Fruit fly (Drosophila melanogaster) whole organism, embryonic: ENCODE measurements around the gene CG13978.

ENCODE experiments used
- Asciz ChIP-seq: fragments of 200-800 bp; sonication (Bioruptor generic); optimal IDR thresholded peaks from 2 replicates; lab custom pipeline; 2017; ENCODE audit warnings: missing biosample characterization, mild to moderate bottlenecking, missing genetic modification characterization, missing genetic modification reagents
- B-H2 ChIP-seq: fragments of 200-800 bp; sonication (Bioruptor generic); optimal IDR thresholded peaks from 2 replicates; lab custom pipeline; 2018; ENCODE audit warnings: missing biosample characterization, mild to moderate bottlenecking, missing genetic modification characterization
- Bgb ChIP-seq: fragments of 200-800 bp; sonication (Bioruptor generic); IDR thresholded peaks from 2 replicates; pipeline ENCODE4 v1.3.6; 2022; ENCODE audit warnings: missing biosample characterization, missing genetic modification characterization; ENCODE audit not compliant: partially characterized antibody
- CG10431 ChIP-seq: fragments of 200-800 bp; sonication (Bioruptor generic); optimal IDR thresholded peaks from 3 replicates; lab custom pipeline; 2018; ENCODE audit warnings: missing biosample characterization, mild to moderate bottlenecking, missing genetic modification characterization
- CG12219 ChIP-seq: fragments of 200-800 bp; sonication (Bioruptor generic); optimal IDR thresholded peaks from 3 replicates; lab custom pipeline; 2018; ENCODE audit warnings: missing biosample characterization, mild to moderate bottlenecking, missing genetic modification characterization
- CG14050 ChIP-seq: fragments of 200-800 bp; sonication (Bioruptor generic); IDR thresholded peaks from 3 replicates; pipeline ENCODE4 v1.3.6; 2022; ENCODE audit warnings: missing biosample characterization, missing genetic modification characterization
- CG1602 ChIP-seq: fragments of 200-800 bp; sonication (Bioruptor generic); optimal IDR thresholded peaks from 3 replicates; lab custom pipeline; 2016; ENCODE audit warnings: missing biosample characterization, missing genetic modification characterization
- CG17328 ChIP-seq: fragments of 200-800 bp; sonication (Bioruptor generic); IDR thresholded peaks from 2 replicates; pipeline ENCODE4 v1.3.6; 2022; ENCODE audit warnings: missing biosample characterization, missing genetic modification characterization
- CG17359 ChIP-seq: fragments of 200-800 bp; sonication (Bioruptor generic); optimal IDR thresholded peaks from 3 replicates; lab custom pipeline; 2018; ENCODE audit warnings: missing biosample characterization, mild to moderate bottlenecking, missing genetic modification characterization, moderate library complexity
- CG17829 ChIP-seq: fragments of 200-800 bp; optimal IDR thresholded peaks from 2 replicates; lab custom pipeline; 2019; ENCODE audit warnings: missing biosample characterization, mild to moderate bottlenecking, missing genetic modification characterization, moderate library complexity
- CG18011 ChIP-seq: fragments of 200-800 bp; sonication (Bioruptor generic); optimal IDR thresholded peaks from 2 replicates; lab custom pipeline; 2017; ENCODE audit warnings: missing biosample characterization, missing genetic modification characterization, mild to moderate bottlenecking, moderate library complexity, missing genotype
- CG2120 ChIP-seq: fragments of 200-800 bp; sonication (Bioruptor generic); optimal IDR thresholded peaks from 3 replicates; lab custom pipeline; 2016; ENCODE audit warnings: missing biosample characterization, missing genetic modification characterization
- CG2129 ChIP-seq: fragments of 200-800 bp; sonication (Bioruptor generic); IDR thresholded peaks from 2 replicates; pipeline ENCODE4 v1.3.6; 2022; ENCODE audit warnings: missing biosample characterization, missing genetic modification characterization; ENCODE audit not compliant: partially characterized antibody
- CG2199 ChIP-seq: fragments of 200-800 bp; sonication (Bioruptor generic); IDR thresholded peaks from 3 replicates; pipeline ENCODE4 v1.3.6; 2022; ENCODE audit warnings: missing biosample characterization, missing genetic modification characterization
- CG33557 ChIP-seq: fragments of 200-800 bp; sonication (Bioruptor generic); optimal IDR thresholded peaks from 2 replicates; lab custom pipeline; 2019; ENCODE audit warnings: missing biosample characterization, mild to moderate bottlenecking, missing genetic modification characterization, moderate library complexity
- CG34422 ChIP-seq: fragments of 200-800 bp; sonication (Bioruptor generic); IDR thresholded peaks from 3 replicates; pipeline ENCODE4 v1.3.6; 2022; ENCODE audit warnings: missing biosample characterization, missing genetic modification characterization
- CG42726 ChIP-seq: fragments of 200-800 bp; sonication (Bioruptor generic); IDR thresholded peaks from 2 replicates; pipeline ENCODE4 v1.3.6; 2022; ENCODE audit warnings: missing biosample characterization, missing genetic modification characterization; ENCODE audit not compliant: partially characterized antibody
- CG4730 ChIP-seq: fragments of 200-800 bp; sonication (Bioruptor generic); IDR thresholded peaks from 2 replicates; pipeline ENCODE4 v1.3.6; 2022; ENCODE audit warnings: missing biosample characterization, missing genetic modification characterization
- CG8924 ChIP-seq: fragments of 200-800 bp; optimal IDR thresholded peaks from 3 replicates; lab custom pipeline; 2019; ENCODE audit warnings: missing biosample characterization, mild to moderate bottlenecking, missing genetic modification characterization, moderate library complexity
- CG9932 ChIP-seq: fragments of 200-800 bp; sonication (Bioruptor generic); IDR thresholded peaks from 2 replicates; pipeline ENCODE4 v1.3.6; 2022; ENCODE audit warnings: missing biosample characterization, missing genetic modification characterization
- Camta ChIP-seq: fragments of 200-800 bp; sonication (Bioruptor generic); optimal IDR thresholded peaks from 2 replicates; lab custom pipeline; 2016; ENCODE audit warnings: missing biosample characterization, missing genetic modification characterization
- E2f2 ChIP-seq: fragments of 200-800 bp; sonication (Bioruptor generic); IDR thresholded peaks from 2 replicates; pipeline ENCODE4 v1.3.6; 2022; ENCODE audit warnings: missing biosample characterization, missing genetic modification characterization
- ERR ChIP-seq: fragments of 200-800 bp; sonication (Bioruptor generic); optimal IDR thresholded peaks from 2 replicates; lab custom pipeline; 2016; ENCODE audit warnings: missing biosample characterization, missing genetic modification characterization
- Eip74EF ChIP-seq, 2 experiments: fragments of 200-800 bp in 1 of 2; fragments of >200 bp in 1 of 2; sonication (Bioruptor generic) in 1 of 2; optimal IDR thresholded peaks; 2 replicates each; lab custom pipeline; 2017 to 2019; ENCODE audit warnings: missing biosample characterization in 2 of 2, missing genetic modification characterization in 2 of 2, mild to moderate bottlenecking in 1 of 2, moderate library complexity in 1 of 2
- Fer1 ChIP-seq: fragments of 200-800 bp; sonication (Bioruptor generic); optimal IDR thresholded peaks from 2 replicates; lab custom pipeline; 2017; ENCODE audit warnings: missing biosample characterization, mild to moderate bottlenecking, missing genetic modification characterization
- Meics ChIP-seq: fragments of 200-800 bp; sonication (Bioruptor generic); optimal IDR thresholded peaks from 2 replicates; lab custom pipeline; 2017; ENCODE audit warnings: missing biosample characterization, mild to moderate bottlenecking, missing genetic modification characterization
- NC2α ChIP-seq: fragments of 200-800 bp; sonication (Bioruptor generic); optimal IDR thresholded peaks from 2 replicates; lab custom pipeline; 2016; ENCODE audit warnings: missing biosample characterization, missing genetic modification characterization
- Ptx1 ChIP-seq: fragments of 200-800 bp; sonication (Bioruptor generic); IDR thresholded peaks from 2 replicates; pipeline ENCODE4 v1.3.6; 2022; ENCODE audit warnings: missing biosample characterization, missing genetic modification characterization
- Trl ChIP-seq, 3 experiments: fragments of >200 bp in 2 of 3; fragments of 200-800 bp in 1 of 3; sonication (Bioruptor generic) in 1 of 3; optimal IDR thresholded peaks; 2 replicates in 1 of 3; 3 replicates in 2 of 3; lab custom pipeline; 2016 to 2017; ENCODE audit warnings: missing biosample characterization in 1 of 3, missing genetic modification characterization in 1 of 3
- Usf ChIP-seq: fragments of 200-800 bp; sonication (Bioruptor generic); optimal IDR thresholded peaks from 2 replicates; lab custom pipeline; 2017; ENCODE audit warnings: missing genotype, missing biosample characterization, missing genetic modification characterization
- Xrp1 ChIP-seq: fragments of 200-800 bp; sonication (Bioruptor generic); IDR thresholded peaks from 2 replicates; pipeline ENCODE4 v1.3.6; 2022; ENCODE audit warnings: missing biosample characterization, missing genetic modification characterization
- ac ChIP-seq: fragments of 200-800 bp; sonication (Bioruptor generic); optimal IDR thresholded peaks from 3 replicates; lab custom pipeline; 2017; ENCODE audit warnings: missing biosample characterization, mild to moderate bottlenecking, missing genetic modification characterization
- ara ChIP-seq: fragments of 200-800 bp; sonication (Bioruptor generic); IDR thresholded peaks from 2 replicates; pipeline ENCODE4 v1.3.6; 2022; ENCODE audit warnings: missing biosample characterization, missing genetic modification characterization
- dmrt11E ChIP-seq: fragments of 200-800 bp; sonication (Bioruptor generic); optimal IDR thresholded peaks from 3 replicates; lab custom pipeline; 2018; ENCODE audit warnings: missing biosample characterization, mild to moderate bottlenecking, missing genetic modification characterization, moderate library complexity
- ewg ChIP-seq: fragments of 200-800 bp; sonication (Bioruptor generic); optimal IDR thresholded peaks from 3 replicates; lab custom pipeline; 2017; ENCODE audit warnings: mild to moderate bottlenecking, missing biosample characterization, missing genetic modification reagents, missing genetic modification characterization
- ftz-f1 ChIP-seq: fragments of 200-800 bp; sonication (Bioruptor generic); optimal IDR thresholded peaks from 2 replicates; lab custom pipeline; 2016; ENCODE audit warnings: missing biosample characterization, missing genetic modification characterization
- gcm ChIP-seq: fragments of 200-800 bp; sonication (Bioruptor generic); optimal IDR thresholded peaks from 2 replicates; lab custom pipeline; 2019; ENCODE audit warnings: missing biosample characterization, mild to moderate bottlenecking, missing genetic modification characterization, moderate library complexity
- gro ChIP-seq: fragments of 200-800 bp; sonication (Bioruptor generic); optimal IDR thresholded peaks from 2 replicates; lab custom pipeline; 2016; ENCODE audit warnings: missing biosample characterization, missing genetic modification characterization
- hkb ChIP-seq, 2 experiments: fragments of 200-800 bp in 1 of 2; fragments of >200 bp in 1 of 2; sonication (Bioruptor generic) in 1 of 2; IDR thresholded peaks in 1 of 2; optimal IDR thresholded peaks in 1 of 2; 2 replicates each; pipeline versions ENCODE4 v1.3.6 to Lab custom; 2017 to 2022; ENCODE audit warnings: missing biosample characterization in 1 of 2, missing genetic modification characterization in 1 of 2
- jing ChIP-seq: fragments of 200-800 bp; sonication (Bioruptor generic); optimal IDR thresholded peaks from 2 replicates; lab custom pipeline; 2018; ENCODE audit warnings: missing biosample characterization, mild to moderate bottlenecking, missing genetic modification characterization
- knrl ChIP-seq: fragments of 200-800 bp; sonication (Bioruptor generic); IDR thresholded peaks from 3 replicates; pipeline ENCODE4 v1.3.6; 2022; ENCODE audit warnings: missing biosample characterization, missing genetic modification characterization; ENCODE audit not compliant: partially characterized antibody
- lab ChIP-seq: fragments of 200-800 bp; sonication (Bioruptor generic); optimal IDR thresholded peaks from 3 replicates; lab custom pipeline; 2017; ENCODE audit warnings: missing biosample characterization, missing genetic modification characterization, mild to moderate bottlenecking, moderate library complexity, missing genetic modification reagents
- lbe ChIP-seq: fragments of 200-800 bp; sonication (Bioruptor generic); optimal IDR thresholded peaks from 2 replicates; lab custom pipeline; 2016; ENCODE audit warnings: missing biosample characterization, mild to moderate bottlenecking, missing genetic modification characterization
- nerfin-2 ChIP-seq: fragments of 200-800 bp; sonication (Bioruptor generic); IDR thresholded peaks from 2 replicates; pipeline ENCODE4 v1.3.6; 2022; ENCODE audit warnings: missing biosample characterization, missing genetic modification characterization; ENCODE audit not compliant: partially characterized antibody
- onecut ChIP-seq: fragments of 200-800 bp; sonication (Bioruptor generic); IDR thresholded peaks from 2 replicates; pipeline ENCODE4 v1.3.6; 2022; ENCODE audit warnings: missing biosample characterization, missing genetic modification characterization
- pum ChIP-seq: fragments of 200-800 bp; sonication (Bioruptor generic); optimal IDR thresholded peaks from 2 replicates; lab custom pipeline; 2016; ENCODE audit warnings: missing biosample characterization, missing genetic modification characterization
- row ChIP-seq: fragments of 200-800 bp; sonication (Bioruptor generic); IDR thresholded peaks from 3 replicates; pipeline ENCODE4 v1.3.6; 2022; ENCODE audit warnings: missing biosample characterization, missing genetic modification characterization
- scrt ChIP-seq: fragments of 200-800 bp; sonication (Bioruptor generic); optimal IDR thresholded peaks from 2 replicates; lab custom pipeline; 2018; ENCODE audit warnings: missing biosample characterization, mild to moderate bottlenecking, missing genetic modification characterization, moderate library complexity
- tin ChIP-seq: fragments of 200-800 bp; sonication (Bioruptor generic); optimal IDR thresholded peaks from 3 replicates; lab custom pipeline; 2016; ENCODE audit warnings: missing biosample characterization, missing genetic modification characterization
- tx ChIP-seq: fragments of 200-800 bp; sonication (Bioruptor generic); optimal IDR thresholded peaks from 2 replicates; lab custom pipeline; 2016; ENCODE audit warnings: missing biosample characterization, missing genetic modification characterization

CG13978 gene

dm6 chr3R:27437308-27437707, 26.7 kb upstream of the CG13978 start, which contains the start of gene side (continued):
- TF ChIP-seq Fer1 (peak; percentile 12), gro (GFP tag; lab: Kevin White, UChicago) (no peak), CG18011 (no peak), Eip74EF (GFP tag; optimal IDR thresholded peaks at IDR 0.05; lab: Kevin White, UChicago) (no peak), CG34422 (GFP tag; lab: Robert Waterston, UW) (peak; percentile 28; the same call in 1 of the 3 replicates), CG9932 (no peak), CG2129 (no peak), Meics (GFP tag; lab: Kevin White, UChicago) (no peak), lab (GFP tag; lab: Kevin White, UChicago) (peak; percentile 1), CG10431 (GFP tag; lab: Kevin White, UChicago) (no peak), nerfin-2 (GFP tag; lab: Robert Waterston, UW) (no peak), CG14050 (GFP tag; lab: Robert Waterston, UW) (no peak), CG17359 (no peak), ERR (GFP tag; lab: Kevin White, UChicago) (no peak), E2f2 (GFP tag; lab: Robert Waterston, UW) (no peak), Trl (optimal IDR thresholded peaks at IDR 0.05; lab: Kevin White, UChicago) (no peak), Trl (GFP tag; optimal IDR thresholded peaks at IDR 0.05; lab: Kevin White, UChicago) (no peak), CG17328 (GFP tag; lab: Robert Waterston, UW) (no peak), CG4730 (GFP tag; lab: Robert Waterston, UW) (no peak), Xrp1 (GFP tag; lab: Robert Waterston, UW) (no peak), hkb (optimal IDR thresholded peaks at IDR 0.05; lab: Kevin White, UChicago) (no peak), hkb (GFP tag; IDR thresholded peaks at IDR 0.05; lab: Robert Waterston, UW) (no peak), tin (GFP tag; lab: Kevin White, UChicago) (no peak), dmrt11E (tag; lab: Kevin White, UChicago) (no peak), pum (GFP tag; lab: Kevin White, UChicago) (no peak), CG17829 (no peak), row (GFP tag; lab: Robert Waterston, UW) (no peak), CG1602 (no peak), CG8924 (tag; lab: Kevin White, UChicago) (no peak), CG33557 (GFP tag; lab: Kevin White, UChicago) (no peak), B-H2 (GFP tag; lab: Kevin White, UChicago) (no peak), CG42726 (peak; percentile 53; the same call in 1 of the 2 replicates), gcm (GFP tag; lab: Kevin White, UChicago) (no peak), ewg (no peak), Bgb (GFP tag; lab: Robert Waterston, UW) (peak; percentile 33; the same call in 1 of the 2 replicates), Ptx1 (no peak), ac (GFP tag; lab: Kevin White, UChicago) (peak; percentile 41), ara (GFP tag; lab: Robert Waterston, UW) (no peak; the same call in 1 of the 2 replicates), onecut (GFP tag; lab: Robert Waterston, UW) (peak; percentile 24; the same call in 1 of the 2 replicates), lbe (no peak), CG2199 (peak; percentile 62; the same call in 1 of the 3 replicates), CG12219 (GFP tag; lab: Kevin White, UChicago) (no peak), ftz-f1 (no peak), tx (GFP tag; lab: Kevin White, UChicago) (no peak), jing (no peak), Camta (GFP tag; lab: Kevin White, UChicago) (no peak), scrt (GFP tag; lab: Kevin White, UChicago) (peak; percentile 12), NC2α (GFP tag; lab: Kevin White, UChicago) (no peak), Usf (no peak), knrl (no peak), CG2120 (GFP tag; lab: Kevin White, UChicago) (no peak), Asciz (GFP tag; lab: Kevin White, UChicago) (no peak)
